Worm (Caenorhabditis elegans): ENCODE results near the gene imp-3.

Gene imp-3

DNA sequence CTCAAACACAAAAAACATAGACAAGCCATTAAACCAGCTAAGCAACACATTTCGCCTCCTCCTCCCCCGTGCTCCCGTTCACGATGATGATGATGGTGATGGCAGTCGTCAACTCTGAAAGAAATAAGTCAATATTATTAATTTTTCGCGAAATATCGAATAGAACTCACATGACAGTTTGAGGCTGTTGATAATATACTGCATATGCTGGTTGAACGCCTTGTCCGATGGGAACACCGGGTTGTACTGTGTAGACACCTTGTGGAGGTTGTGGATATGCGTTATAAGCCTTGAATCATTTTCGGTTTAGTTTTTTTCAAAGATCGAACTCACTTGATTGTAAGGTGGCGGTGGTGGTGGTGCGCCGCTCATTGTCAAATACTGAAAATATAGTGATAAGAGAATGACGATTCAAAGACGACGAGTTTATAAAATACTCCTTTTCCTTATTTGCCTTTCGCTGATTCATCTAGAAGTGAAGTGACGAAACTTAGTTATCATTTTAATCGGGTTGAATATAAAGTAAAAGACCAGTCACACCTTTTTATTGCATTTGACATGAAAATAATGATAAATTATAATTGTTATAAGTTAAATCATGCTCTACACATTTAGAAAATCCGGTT lies 2.5 kb upstream of the imp-3 start, which contains the start of gene C33H5.13:
C33H5.13 (minus strand) TSS at position 443 of the 626 bp plus-strand sequence.
- TF ChIP-seq crh-2 (tag; optimal IDR thresholded peaks at IDR 0.05) (peak; percentile 32), fos-1 (tag; optimal IDR thresholded peaks at IDR 0.05) (peak; percentile 97), ama-1 (optimal IDR thresholded peaks at IDR 0.05) (no peak), nhr-129 (tag; optimal IDR thresholded peaks at IDR 0.05) (peak; percentile 7), sma-9 (GFP tag; optimal IDR thresholded peaks at IDR 0.05) (peak; percentile 13), sma-9 (tag; optimal IDR thresholded peaks at IDR 0.05) (no peak), skn-1 (tag; optimal IDR thresholded peaks at IDR 0.05) (peak; percentile 35), lin-39 (tag; optimal IDR thresholded peaks at IDR 0.05) (no peak)

DNA sequence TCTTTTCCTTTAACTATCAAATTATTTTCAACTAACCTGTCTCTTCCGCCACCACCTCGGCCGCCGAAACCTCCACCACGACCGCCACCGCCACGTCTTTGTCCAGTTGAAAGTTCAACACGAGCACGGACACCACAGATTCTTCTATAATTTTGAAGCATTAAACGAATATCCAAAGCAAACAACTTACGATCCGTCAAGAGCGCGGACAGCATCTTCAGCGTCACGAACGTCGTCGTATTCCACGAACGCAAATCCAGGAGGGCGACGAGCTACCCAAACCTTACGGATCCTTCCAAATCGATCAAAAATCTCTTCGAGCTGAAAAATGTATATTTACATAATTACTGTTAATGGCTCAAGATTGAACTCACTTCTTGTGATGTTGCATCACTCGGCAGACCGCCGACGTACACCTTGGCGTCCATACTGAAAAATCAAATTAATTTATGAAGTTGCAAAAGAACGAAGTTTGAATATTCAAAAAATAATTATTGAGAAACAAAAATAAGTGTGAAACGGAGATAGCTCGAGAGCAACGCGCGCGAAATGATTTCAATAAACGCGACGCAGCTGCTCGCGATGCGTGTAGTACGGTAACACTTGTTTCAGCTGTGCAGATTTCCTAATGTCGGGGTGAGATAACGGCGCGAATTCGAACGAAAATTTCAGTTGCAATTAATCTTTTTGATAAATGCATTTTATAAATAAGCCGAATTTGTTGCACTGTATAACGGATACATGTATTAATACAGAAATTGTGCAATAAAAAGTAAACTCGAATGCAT lies 1.6 kb upstream of the imp-3 start, which contains the start of gene rsp-6:
rsp-6 (minus strand) TSS at position 429 of the 788 bp plus-strand sequence.
- TF ChIP-seq F13H6.1 (tag; optimal IDR thresholded peaks at IDR 0.05) (peak; percentile 76), sma-3 (GFP tag; optimal IDR thresholded peaks at IDR 0.05) (peak; percentile 82), ztf-4 (tag; optimal IDR thresholded peaks at IDR 0.05) (peak; percentile 86), ceh-82 (tag; optimal IDR thresholded peaks at IDR 0.05) (peak; percentile 59), nhr-129 (tag; optimal IDR thresholded peaks at IDR 0.05) (peak; percentile 95), sem-4 (tag; optimal IDR thresholded peaks at IDR 0.05) (peak; percentile 48), nhr-11 (tag; optimal IDR thresholded peaks at IDR 0.05) (no peak), crh-2 (tag; optimal IDR thresholded peaks at IDR 0.05) (peak; percentile 91), egl-27 (tag; optimal IDR thresholded peaks at IDR 0.05) (peak; percentile 18), gmeb-1 (tag; optimal IDR thresholded peaks at IDR 0.05) (peak; percentile 88), lin-11 (tag; optimal IDR thresholded peaks at IDR 0.05) (peak; percentile 94), mdl-1 (tag; optimal IDR thresholded peaks at IDR 0.05) (peak in 1 of 2 experiments; percentile 62), lsy-2 (tag; optimal IDR thresholded peaks at IDR 0.05) (peak; percentile 96 to 99), mab-5 (tag; optimal IDR thresholded peaks at IDR 0.05) (peak; percentile 88), dmd-4 (tag; optimal IDR thresholded peaks at IDR 0.05) (no peak), alr-1 (tag; optimal IDR thresholded peaks at IDR 0.05) (peak; percentile 80), nhr-25 (tag; optimal IDR thresholded peaks at IDR 0.05) (peak; percentile 71), ztf-1 (GFP tag; conservative IDR thresholded peaks at IDR 0.05) (no peak), zag-1 (tag; optimal IDR thresholded peaks at IDR 0.05) (peak; percentile 36), blmp-1 (tag; optimal IDR thresholded peaks at IDR 0.05; ENCODE audit: insufficient read depth) (peak; percentile 14), fos-1 (tag; optimal IDR thresholded peaks at IDR 0.05) (peak; percentile 39), elt-1 (tag; optimal IDR thresholded peaks at IDR 0.05) (no peak), nhr-23 (tag; optimal IDR thresholded peaks at IDR 0.05) (no peak), ZK546.5 (tag; optimal IDR thresholded peaks at IDR 0.05) (peak; percentile 66), unc-55 (GFP tag; optimal IDR thresholded peaks at IDR 0.05) (peak; percentile 97), snpc-4 (tag; optimal IDR thresholded peaks at IDR 0.05) (peak; percentile 71), nhr-6 (tag; optimal IDR thresholded peaks at IDR 0.05) (peak; percentile 64), lin-13 (GFP tag; optimal IDR thresholded peaks at IDR 0.05) (peak; percentile 93), nhr-10 (tag; optimal IDR thresholded peaks at IDR 0.05) (no peak), ama-1 (optimal IDR thresholded peaks at IDR 0.05) (peak; percentile 67), R02D3.7 (tag; optimal IDR thresholded peaks at IDR 0.05) (peak; percentile 4), nhr-21 (tag; optimal IDR thresholded peaks at IDR 0.05) (peak; percentile 67), sma-9 (GFP tag; optimal IDR thresholded peaks at IDR 0.05) (peak; percentile 74), sma-9 (tag; optimal IDR thresholded peaks at IDR 0.05) (no peak), lin-39 (tag; optimal IDR thresholded peaks at IDR 0.05) (peak; percentile 55), ztf-11 (tag; optimal IDR thresholded peaks at IDR 0.05) (no peak), ceh-16 (tag; optimal IDR thresholded peaks at IDR 0.05) (peak; percentile 65), skn-1 (tag; optimal IDR thresholded peaks at IDR 0.05) (peak; percentile 66), aly-2 (tag; optimal IDR thresholded peaks at IDR 0.05) (no peak), C34F6.9 (tag; optimal IDR thresholded peaks at IDR 0.05) (peak; percentile 90)
